Worm (Caenorhabditis elegans) whole organism, L4 larva: Measurements from ENCODE around the gene F14D2.8.

Source experiments
- mdl-1 ChIP-seq, 2 experiments: fragments of 150-350 bp in 1 of 2; sonication (generic microtip) in 1 of 2; optimal IDR thresholded peaks; 2 replicates each; lab custom pipeline; 2014 to 2017; ENCODE audit warnings: missing biosample characterization in 2 of 2, missing genetic modification characterization in 2 of 2
- nhr-28 ChIP-seq: fragments of 150-350 bp; optimal IDR thresholded peaks from 2 replicates; lab custom pipeline; 2014; ENCODE audit warnings: missing biosample characterization, missing genetic modification characterization

DNA sequence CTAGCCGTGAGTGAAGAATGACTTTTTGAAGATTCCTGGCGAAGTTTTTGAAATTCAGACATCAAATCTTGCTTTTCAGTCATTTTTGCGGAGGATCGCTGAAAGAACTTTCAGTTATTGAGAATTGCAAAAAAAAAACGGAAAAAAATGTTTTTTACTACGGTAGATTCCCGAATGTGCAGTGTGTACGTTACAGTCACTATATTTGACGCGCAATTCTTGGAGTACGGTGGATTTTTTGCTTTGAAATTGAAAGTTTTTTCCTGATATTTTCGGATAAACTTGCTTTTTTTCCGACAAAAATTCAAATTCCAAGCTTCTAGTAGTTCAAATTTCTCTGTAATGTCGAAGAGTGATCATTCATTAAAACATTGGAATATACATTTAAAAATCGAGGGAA is 7.7 kb downstream of the F14D2.8 start, which contains the start of gene F14D2.11:
- no peak for TF ChIP-seq nhr-28
- no peak for TF ChIP-seq mdl-1 (tag; optimal IDR thresholded peaks at IDR 0.05; lab: Kevin White, UChicago)
